Worm (Caenorhabditis elegans) whole organism, L4/young adult: ENCODE results near the gene vha-4.

Source experiments
- W03F9.2 ChIP-seq: fragments of 150-350 bp; optimal IDR thresholded peaks from 2 replicates; lab custom pipeline; 2014; ENCODE audit warnings: missing biosample characterization, missing genetic modification characterization
- dao-5 ChIP-seq: sonication (generic microtip); optimal IDR thresholded peaks from 2 replicates; lab custom pipeline; 2016; ENCODE audit warnings: missing genotype, missing genetic modification characterization, moderate library complexity, missing compliant biosample characterization

DNA sequence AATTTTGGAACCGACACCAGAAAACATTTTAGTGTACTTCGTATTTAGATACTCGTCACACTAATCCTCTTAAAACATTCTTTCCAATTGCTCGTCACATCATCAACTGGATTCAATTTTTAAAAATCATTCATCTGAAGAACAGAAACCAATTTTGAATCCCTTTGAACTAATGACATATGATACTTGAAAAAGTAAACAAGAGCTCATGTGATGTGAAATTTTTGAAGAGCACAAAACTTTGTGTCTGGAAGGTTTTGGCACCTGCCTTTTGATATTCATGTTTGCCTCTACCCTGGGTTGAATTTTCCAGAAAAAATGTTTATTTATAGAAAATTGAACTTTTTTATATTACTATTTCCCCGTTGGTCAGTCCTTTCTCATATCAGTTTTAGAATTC, 9.6 kb upstream of the vha-4 start:
- TF ChIP-seq dao-5 (tag; lab: Kevin White, UChicago): no peak
- peak; percentile 16 for TF ChIP-seq W03F9.2 (tag; lab: Kevin White, UChicago)
